Worm (Caenorhabditis elegans): ENCODE results near the gene C49F5.3.

Gene C49F5.3

DNA sequence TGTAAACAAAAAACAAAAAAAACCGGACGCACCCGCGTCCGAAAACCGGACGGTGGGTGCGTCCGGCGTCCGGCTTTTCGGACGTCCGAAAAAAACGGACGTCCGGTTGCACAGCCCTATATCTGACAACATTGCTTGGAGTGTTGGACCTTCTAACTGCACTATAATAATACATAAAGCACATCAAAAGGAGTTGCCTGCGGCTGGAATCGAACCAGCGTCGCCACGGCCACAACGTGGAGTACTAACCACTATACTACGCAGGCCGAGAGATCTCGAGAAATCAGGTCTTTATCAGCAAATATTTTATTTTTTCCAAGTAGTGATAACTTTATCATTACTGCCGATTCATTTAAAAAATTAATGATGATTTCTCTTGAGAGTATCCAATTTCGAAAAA, 9.9 kb upstream of the C49F5.3 start (continued):
- TF ChIP-seq mcd-1 (GFP tag; IDR thresholded peaks at IDR 0.05) (0 out of 2 replicates have a peak, but pooled peaks have one; percentile 20), die-1 (tag; optimal IDR thresholded peaks at IDR 0.05) (peak; percentile 59), nhr-90 (tag; optimal IDR thresholded peaks at IDR 0.05) (peak; percentile 66), atf-7 (tag; optimal IDR thresholded peaks at IDR 0.05) (no peak), athp-1 (tag; optimal IDR thresholded peaks at IDR 0.05) (no peak), ztf-28 (GFP tag; IDR thresholded peaks at IDR 0.05) (no peak), madf-3 (GFP tag; IDR thresholded peaks at IDR 0.05) (no peak), rpc-1 (optimal IDR thresholded peaks at IDR 0.05) (peak; percentile 70), rpc-1 (tag; optimal IDR thresholded peaks at IDR 0.05) (peak; percentile 81), rec-8 (tag; optimal IDR thresholded peaks at IDR 0.05) (peak in 1 of 2 experiments; percentile 33), D2030.7 (GFP tag; IDR thresholded peaks at IDR 0.05) (peak; percentile 76), B0261.1 (tag; optimal IDR thresholded peaks at IDR 0.05) (peak; percentile 67), let-526 (GFP tag; IDR thresholded peaks at IDR 0.05) (no peak), snpc-4 (GFP tag; optimal IDR thresholded peaks at IDR 0.05) (no peak), snpc-4 (tag; optimal IDR thresholded peaks at IDR 0.05) (peak in 3 of 4 experiments; percentile 32 to 75 (median 34)), madf-8 (GFP tag; conservative IDR thresholded peaks at IDR 0.05) (no peak), akir-1 (GFP tag; optimal IDR thresholded peaks at IDR 0.05) (no peak), rcor-1 (GFP tag; IDR thresholded peaks at IDR 0.05) (peak; percentile 54), lin-35 (GFP tag; optimal IDR thresholded peaks at IDR 0.05) (peak in 1 of 3 experiments; percentile 24), ztf-25 (GFP tag; IDR thresholded peaks at IDR 0.05) (no peak), pbrm-1 (GFP tag; IDR thresholded peaks at IDR 0.05) (peak; percentile 83), aptf-3 (GFP tag; IDR thresholded peaks at IDR 0.05) (no peak), attf-5 (GFP tag; optimal IDR thresholded peaks at IDR 0.05) (no peak), ceh-40 (GFP tag; IDR thresholded peaks at IDR 0.05) (0 out of 2 replicates have a peak, but pooled peaks have one; percentile 41), mxl-1 (tag; optimal IDR thresholded peaks at IDR 0.05) (peak; percentile 23), ceh-91 (GFP tag; IDR thresholded peaks at IDR 0.05) (no peak), snpc-1.1 (tag; optimal IDR thresholded peaks at IDR 0.05; ENCODE audit: insufficient read depth) (peak; percentile 16), ztf-22 (GFP tag; optimal IDR thresholded peaks at IDR 0.05) (no peak), lir-1 (GFP tag; conservative IDR thresholded peaks at IDR 0.05) (no peak), ztf-18 (tag; optimal IDR thresholded peaks at IDR 0.05) (peak; percentile 56), F33H1.4 (GFP tag; IDR thresholded peaks at IDR 0.05) (no peak), sea-2 (GFP tag; IDR thresholded peaks at IDR 0.05) (no peak)

DNA sequence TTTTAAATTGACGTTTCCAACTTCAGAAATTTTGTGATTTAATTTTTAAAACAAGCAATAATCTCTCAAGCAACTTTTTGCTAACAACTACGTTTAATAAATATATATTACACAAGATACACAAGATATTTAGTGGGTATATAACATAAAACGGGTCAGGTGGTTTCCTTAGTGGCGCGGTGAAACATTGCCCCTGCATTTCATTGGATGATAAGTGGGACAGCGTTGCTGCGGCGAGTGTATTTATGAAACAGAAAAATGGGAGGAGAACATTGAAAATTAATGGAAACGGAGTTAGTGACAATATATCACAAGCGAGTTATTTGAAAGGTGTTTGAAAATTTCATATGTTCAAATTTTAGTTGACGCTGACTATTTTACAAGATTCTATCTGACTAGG, 9.4 kb upstream of the C49F5.3 start:
- TF ChIP-seq nhr-80 (tag; optimal IDR thresholded peaks at IDR 0.05) (no peak), let-526 (GFP tag; IDR thresholded peaks at IDR 0.05) (no peak), C06A6.2 (GFP tag; conservative IDR thresholded peaks at IDR 0.05) (no peak), ekl-4 (GFP tag; IDR thresholded peaks at IDR 0.05) (no peak), hrde-1 (tag; optimal IDR thresholded peaks at IDR 0.05; ENCODE audit: borderline replicate concordance) (no peak), ets-4 (GFP tag; optimal IDR thresholded peaks at IDR 0.05) (no peak), F37B4.10 (GFP tag; IDR thresholded peaks at IDR 0.05) (no peak), egl-18 (GFP tag; IDR thresholded peaks at IDR 0.05) (no peak), aptf-2 (GFP tag; conservative IDR thresholded peaks at IDR 0.05) (no peak), rcor-1 (GFP tag; IDR thresholded peaks at IDR 0.05) (no peak), tlf-1 (GFP tag; optimal IDR thresholded peaks at IDR 0.05) (no peak), ceh-40 (GFP tag; IDR thresholded peaks at IDR 0.05) (no peak)
